Worm (Caenorhabditis elegans) whole organism, young adult: ENCODE results near the gene pct-1.

Experiments
- B0035.1 ChIP-seq: sonication (generic microtip); optimal IDR thresholded peaks from 2 replicates; lab custom pipeline; 2016; ENCODE audit warnings: missing genetic modification characterization, mild to moderate bottlenecking, missing compliant biosample characterization, missing genotype, missing genetic modification reagents
- C06A6.2 ChIP-seq: fragments of 200-800 bp; sonication (Bioruptor generic); conservative IDR thresholded peaks from 2 replicates; pipeline ENCODE4 v1.3.6; 2022; ENCODE audit warnings: missing genetic modification characterization, missing compliant biosample characterization
- C17E4.6 ChIP-seq: fragments of 200-800 bp; sonication (Bioruptor generic); IDR thresholded peaks from 2 replicates; pipeline ENCODE4 v1.3.6; 2022; ENCODE audit warnings: missing genetic modification reagents, missing genetic modification characterization, missing compliant biosample characterization
- ZK185.1 ChIP-seq: sonication (generic microtip); optimal IDR thresholded peaks from 2 replicates; lab custom pipeline; 2016; ENCODE audit warnings: mild to moderate bottlenecking, missing genetic modification characterization, missing compliant biosample characterization; ENCODE audit not compliant: poor library complexity, severe bottlenecking
- ama-1 ChIP-seq, 3 experiments: fragments of 150-350 bp in 1 of 3; sonication (generic microtip) in 2 of 3; optimal IDR thresholded peaks; 2 replicates each; lab custom pipeline; 2014 to 2018; ENCODE audit warnings: missing biosample characterization in 2 of 3, missing genetic modification characterization in 2 of 3, missing genetic modification reagents in 2 of 3
- lin-54 ChIP-seq: fragments of 200-800 bp; sonication (Bioruptor generic); optimal IDR thresholded peaks from 2 replicates; lab custom pipeline; 2018; ENCODE audit warnings: mild to moderate bottlenecking, missing genetic modification characterization, missing compliant biosample characterization
- nfya-2 ChIP-seq: fragments of 200-800 bp; sonication (Bioruptor generic); IDR thresholded peaks from 2 replicates; pipeline ENCODE4 v1.3.6; 2022; ENCODE audit warnings: missing genetic modification reagents, missing genetic modification characterization, missing compliant biosample characterization
- pha-4 ChIP-seq: fragments of 150-350 bp; sonication (generic microtip); optimal IDR thresholded peaks from 2 replicates; lab custom pipeline; 2014; ENCODE audit warnings: missing biosample characterization, missing genetic modification reagents, missing genetic modification characterization
- unc-130 ChIP-seq: sonication (generic microtip); optimal IDR thresholded peaks from 2 replicates; lab custom pipeline; 2016; ENCODE audit warnings: missing genetic modification reagents, missing genetic modification characterization, missing compliant biosample characterization
- unc-62 ChIP-seq: fragments of 150-350 bp; optimal IDR thresholded peaks from 2 replicates; lab custom pipeline; 2014; ENCODE audit warnings: missing biosample characterization, missing genetic modification reagents, missing genetic modification characterization

DNA sequence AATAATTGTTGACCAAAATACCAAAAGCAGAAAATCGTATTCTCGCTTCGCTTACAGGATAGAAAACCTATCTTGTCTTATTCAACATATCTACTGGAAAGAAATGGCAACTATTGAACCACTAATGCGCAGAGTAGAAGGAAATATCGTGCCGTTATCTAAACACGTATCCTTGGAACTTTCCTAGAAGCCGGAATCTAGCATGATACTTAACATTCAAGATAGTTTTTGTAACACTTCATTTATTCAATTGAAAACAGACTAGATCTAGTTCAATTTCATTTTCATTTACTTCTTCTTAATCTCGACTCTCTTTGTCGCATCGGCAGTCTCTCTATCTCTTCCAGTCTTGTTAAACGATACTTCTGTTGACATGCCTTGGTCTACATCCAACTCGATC lies 21.3 kb upstream of the pct-1 start:
- TF ChIP-seq unc-130 (GFP tag; lab: Kevin White, UChicago): no peak
- no peak for TF ChIP-seq nfya-2 (GFP tag; lab: Robert Waterston, UW)
- no peak for TF ChIP-seq ama-1 (optimal IDR thresholded peaks at IDR 0.05; lab: Kevin White, UChicago)
- TF ChIP-seq ama-1 (GFP tag; optimal IDR thresholded peaks at IDR 0.05; lab: Kevin White, UChicago): no peak
- TF ChIP-seq lin-54 (GFP tag; lab: Kevin White, UChicago): no peak
- TF ChIP-seq pha-4 (tag; lab: Kevin White, UChicago): no peak
- no peak for TF ChIP-seq ZK185.1
- no peak for TF ChIP-seq unc-62 (GFP tag; lab: Kevin White, UChicago)
- TF ChIP-seq C06A6.2: no peak
- no peak for TF ChIP-seq C17E4.6 (GFP tag; lab: Robert Waterston, UW)
- TF ChIP-seq B0035.1 (tag; lab: Kevin White, UChicago): no peak
